Fruit fly (Drosophila melanogaster) whole organism, pupa: Measurements from ENCODE around the gene Set2.

Experiments used
- CG8159 ChIP-seq: fragments of 200-800 bp; sonication (Bioruptor generic); optimal IDR thresholded peaks from 3 replicates; lab custom pipeline; 2018; ENCODE audit warnings: missing biosample characterization, mild to moderate bottlenecking, missing genetic modification characterization, moderate library complexity
- CG9948 ChIP-seq: fragments of 200-800 bp; sonication (Bioruptor generic); optimal IDR thresholded peaks from 2 replicates; lab custom pipeline; 2018; ENCODE audit warnings: missing biosample characterization, mild to moderate bottlenecking, missing genetic modification characterization, moderate library complexity
- EcR ChIP-seq: fragments of 200-800 bp; sonication (Bioruptor generic); optimal IDR thresholded peaks from 3 replicates; lab custom pipeline; 2019; ENCODE audit warnings: missing biosample characterization, missing genetic modification characterization, mild to moderate bottlenecking, moderate library complexity, missing genetic modification reagents
- Ets98B ChIP-seq: fragments of 200-800 bp; sonication (Bioruptor generic); IDR thresholded peaks from 2 replicates; pipeline ENCODE4 v1.3.6; 2022; ENCODE audit warnings: missing biosample characterization, missing genetic modification characterization
- Snoo ChIP-seq: fragments of 200-800 bp; sonication (Bioruptor generic); optimal IDR thresholded peaks from 3 replicates; lab custom pipeline; 2017; ENCODE audit warnings: missing biosample characterization, mild to moderate bottlenecking, missing genetic modification characterization, inconsistent platforms
- fd96Ca ChIP-seq: fragments of 200-800 bp; sonication (Bioruptor generic); IDR thresholded peaks from 3 replicates; pipeline ENCODE4 v1.3.6; 2022; ENCODE audit warnings: missing biosample characterization, missing genetic modification characterization

DNA sequence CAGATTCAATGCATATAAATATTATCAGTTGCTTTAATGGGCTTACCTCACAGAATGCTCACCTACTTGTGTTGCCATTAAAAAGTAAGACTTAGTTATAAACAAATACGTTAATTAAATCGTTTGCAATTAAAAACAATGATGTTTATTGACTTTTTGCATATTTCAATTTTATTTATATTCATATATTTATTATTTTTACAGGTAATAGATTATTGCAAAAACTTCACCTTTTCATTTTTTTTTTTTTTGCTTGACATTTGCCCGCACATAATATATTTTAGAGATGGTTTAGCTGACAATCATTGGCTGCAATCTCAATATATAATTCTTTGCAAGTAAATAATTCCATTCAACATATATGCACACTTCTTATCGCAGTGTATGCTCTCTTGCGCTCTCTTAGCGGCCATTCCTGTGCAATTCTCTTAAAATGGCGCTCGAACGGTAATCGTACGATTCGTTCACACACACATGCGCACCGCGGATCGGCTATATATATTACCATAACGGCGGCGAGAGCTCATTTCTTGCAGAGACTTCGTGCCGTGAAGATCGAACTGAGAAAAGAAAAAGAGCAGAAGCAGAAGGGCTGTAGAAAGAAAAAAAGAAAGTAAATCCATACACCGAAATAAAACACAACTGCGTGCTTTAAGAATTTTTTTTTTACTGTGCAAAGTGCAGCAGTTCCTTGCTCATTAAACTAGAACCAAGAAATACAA lies 16.5 kb upstream of the Set2 start, which contains the start of gene Bcat:
- TF ChIP-seq CG8159 (tag; lab: Kevin White, UChicago): peak; percentile 52
- peak; percentile 27 for TF ChIP-seq EcR (GFP tag; lab: Kevin White, UChicago)
- peak; percentile 53; the same call in 1 of the 3 replicates for TF ChIP-seq fd96Ca (GFP tag; lab: Robert Waterston, UW)
- peak; percentile 82 for TF ChIP-seq Snoo (tag; lab: Kevin White, UChicago)
- TF ChIP-seq CG9948 (tag; lab: Kevin White, UChicago): peak; percentile 49
- TF ChIP-seq Ets98B: no peak; the same call in 1 of the 2 replicates
